Worm (Caenorhabditis elegans): ENCODE data around the gene ZK813.5.

- no peak for TF ChIP-seq sea-1 (GFP tag; conservative IDR thresholded peaks at IDR 0.05)
- TF ChIP-seq ceh-36 (tag; optimal IDR thresholded peaks at IDR 0.05): no peak
- no peak for TF ChIP-seq scrt-1 (GFP tag; IDR thresholded peaks at IDR 0.05)
- TF ChIP-seq aly-1 (tag; optimal IDR thresholded peaks at IDR 0.05): no peak
- no peak for TF ChIP-seq flt-1 (GFP tag; IDR thresholded peaks at IDR 0.05)
- TF ChIP-seq ama-1 (optimal IDR thresholded peaks at IDR 0.05): no peak
- no peak for TF ChIP-seq hmg-4 (GFP tag; optimal IDR thresholded peaks at IDR 0.05)
- no peak for TF ChIP-seq hnd-1 (tag; optimal IDR thresholded peaks at IDR 0.05)
- no peak for TF ChIP-seq tra-4 (tag; optimal IDR thresholded peaks at IDR 0.05)
- no peak for TF ChIP-seq hmbx-1 (tag; optimal IDR thresholded peaks at IDR 0.05)
- no peak for TF ChIP-seq pes-1 (GFP tag; IDR thresholded peaks at IDR 0.05)
Measured at ce11 chrX:3479950-3480349, 28.9 kb upstream of the ZK813.5 start, which contains the start of gene wrt-6.

Measured in whole organism, early embryonic.